Worm (Caenorhabditis elegans): ENCODE results near the gene srj-20.

The srj-20 gene

ce11 chrV:2600543-2600942, 27.5 kb upstream of the srj-20 start (continued):
- TF ChIP-seq let-607 (tag; optimal IDR thresholded peaks at IDR 0.05) (peak; percentile 24 to 62), lin-35 (GFP tag; optimal IDR thresholded peaks at IDR 0.05) (peak; percentile 58 to 97 (median 64)), ekl-4 (GFP tag; IDR thresholded peaks at IDR 0.05) (peak; percentile 90), sptf-2 (GFP tag; optimal IDR thresholded peaks at IDR 0.05) (no peak), zim-3 (tag; optimal IDR thresholded peaks at IDR 0.05) (no peak), F33H1.4 (GFP tag; IDR thresholded peaks at IDR 0.05) (peak; percentile 58), ztf-18 (tag; optimal IDR thresholded peaks at IDR 0.05) (peak; percentile 46), zfh-2 (GFP tag; conservative IDR thresholded peaks at IDR 0.05) (peak; percentile 51), ets-4 (GFP tag; optimal IDR thresholded peaks at IDR 0.05) (no peak), hsf-1 (GFP tag; IDR thresholded peaks at IDR 0.05) (no peak), hrde-1 (tag; optimal IDR thresholded peaks at IDR 0.05; ENCODE audit: borderline replicate concordance) (no peak), B0261.1 (tag; optimal IDR thresholded peaks at IDR 0.05) (no peak), mcd-1 (GFP tag; IDR thresholded peaks at IDR 0.05) (peak; percentile 99), efl-1 (GFP tag; optimal IDR thresholded peaks at IDR 0.05) (peak; percentile 88), atf-7 (tag; optimal IDR thresholded peaks at IDR 0.05) (peak; percentile 48), B0336.3 (GFP tag; IDR thresholded peaks at IDR 0.05) (peak; percentile 75), Y95B8A.8 (GFP tag; IDR thresholded peaks at IDR 0.05) (peak; percentile 79; the same call in 1 of the 2 replicates), ceh-91 (GFP tag; IDR thresholded peaks at IDR 0.05) (peak; percentile 70; the same call in 1 of the 2 replicates), mel-28 (tag; optimal IDR thresholded peaks at IDR 0.05; ENCODE audit: borderline replicate concordance) (no peak), attf-5 (GFP tag; optimal IDR thresholded peaks at IDR 0.05) (peak; percentile 99), ztf-26 (tag; optimal IDR thresholded peaks at IDR 0.05) (peak; percentile 56), nhr-120 (GFP tag; IDR thresholded peaks at IDR 0.05) (no peak), K12H6.12 (tag; optimal IDR thresholded peaks at IDR 0.05) (peak; percentile 77), B0019.2 (GFP tag; conservative IDR thresholded peaks at IDR 0.05) (no peak), nhr-90 (tag; optimal IDR thresholded peaks at IDR 0.05) (no peak), lsl-1 (GFP tag; optimal IDR thresholded peaks at IDR 0.05) (peak; percentile 29), somi-1 (GFP tag; optimal IDR thresholded peaks at IDR 0.05) (no peak), lir-1 (GFP tag; conservative IDR thresholded peaks at IDR 0.05) (peak; percentile 84), rcor-1 (GFP tag; IDR thresholded peaks at IDR 0.05) (peak; percentile 88), dox-1 (GFP tag; IDR thresholded peaks at IDR 0.05) (peak; percentile 92), C17E4.6 (GFP tag; IDR thresholded peaks at IDR 0.05) (peak; percentile 25; the same call in 1 of the 2 replicates), ztf-3 (GFP tag; optimal IDR thresholded peaks at IDR 0.05) (no peak), unc-62 (GFP tag; optimal IDR thresholded peaks at IDR 0.05) (no peak), ceh-79 (tag; optimal IDR thresholded peaks at IDR 0.05) (no peak), bed-1 (GFP tag; IDR thresholded peaks at IDR 0.05) (no peak), aptf-3 (GFP tag; IDR thresholded peaks at IDR 0.05) (no peak), F49E8.2 (tag; optimal IDR thresholded peaks at IDR 0.05; ENCODE audit: insufficient read depth) (no peak), T26A5.8 (tag; optimal IDR thresholded peaks at IDR 0.05) (no peak), T07F8.4 (tag; optimal IDR thresholded peaks at IDR 0.05) (no peak), madf-10 (tag; optimal IDR thresholded peaks at IDR 0.05) (peak; percentile 82), cebp-1 (GFP tag; IDR thresholded peaks at IDR 0.05) (peak; percentile 60; the same call in 1 of the 2 replicates), cebp-1 (tag; optimal IDR thresholded peaks at IDR 0.05) (peak; percentile 90), egrh-3 (GFP tag; IDR thresholded peaks at IDR 0.05) (0 out of 2 replicates have a peak, but pooled peaks have one; percentile 11), snpc-1.3 (tag; optimal IDR thresholded peaks at IDR 0.05; ENCODE audit: insufficient read depth) (no peak), Y67H2A.10 (GFP tag; conservative IDR thresholded peaks at IDR 0.05) (peak; percentile 66), D2030.7 (GFP tag; IDR thresholded peaks at IDR 0.05) (peak; percentile 45), egl-44 (GFP tag; IDR thresholded peaks at IDR 0.05) (0 out of 2 replicates have a peak, but pooled peaks have one; percentile 38), snpc-3.4 (tag; optimal IDR thresholded peaks at IDR 0.05) (no peak)
